Worm (Caenorhabditis elegans): ENCODE measurements around the gene ZK1307.3.

DNA sequence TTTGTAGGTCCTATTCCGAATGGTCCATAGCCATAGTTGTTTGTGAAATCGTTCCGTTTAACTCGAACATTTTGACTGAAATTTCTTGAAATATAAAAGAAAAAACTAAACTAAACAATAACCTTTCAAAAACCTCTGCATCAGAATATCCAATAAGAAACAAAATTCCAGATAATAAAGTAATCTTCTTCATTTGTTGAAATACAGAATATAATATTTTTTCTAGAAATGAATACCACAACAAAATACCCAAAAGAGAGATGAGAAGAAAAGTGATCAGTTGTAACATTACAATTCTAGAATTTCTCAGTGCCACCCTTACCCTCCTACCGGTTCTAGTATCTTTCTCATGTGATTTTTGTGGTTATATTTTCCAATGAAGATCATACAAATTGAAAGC is 860 bp upstream of the ZK1307.3 start, which contains the start of gene ZK1307.2:
- no peak for TF ChIP-seq mdl-1 (tag; optimal IDR thresholded peaks at IDR 0.05)
- TF ChIP-seq nhr-237 (tag; optimal IDR thresholded peaks at IDR 0.05), result no peak
- no peak for TF ChIP-seq aha-1 (tag)
- no peak for TF ChIP-seq ama-1 (optimal IDR thresholded peaks at IDR 0.05)
- no peak for TF ChIP-seq snpc-4 (tag; optimal IDR thresholded peaks at IDR 0.05)
- no peak for TF ChIP-seq lsy-2 (tag; optimal IDR thresholded peaks at IDR 0.05)
- no peak for TF ChIP-seq pqm-1 (tag; optimal IDR thresholded peaks at IDR 0.05)
- peak in 1 of 2 experiments; percentile 93 for TF ChIP-seq unc-62 (GFP tag; optimal IDR thresholded peaks at IDR 0.05 in 1 of 2)
- no peak for TF ChIP-seq unc-62 (tag; optimal IDR thresholded peaks at IDR 0.05)
- no peak for TF ChIP-seq nhr-77 (tag; optimal IDR thresholded peaks at IDR 0.05)
- TF ChIP-seq madf-5 (GFP tag; IDR thresholded peaks at IDR 0.05), result no peak

Data from whole organism, L4 larva.